Fruit fly (Drosophila melanogaster) whole organism, embryonic: ENCODE results near the gene CG7227.

Experiments
- Atf3 ChIP-seq: fragments of 200-800 bp; sonication (Bioruptor generic); optimal IDR thresholded peaks from 3 replicates; lab custom pipeline; 2016; ENCODE audit warnings: missing biosample characterization, missing genetic modification characterization
- CG10979 ChIP-seq: fragments of 200-800 bp; sonication (Bioruptor generic); optimal IDR thresholded peaks from 2 replicates; lab custom pipeline; 2018; ENCODE audit warnings: missing biosample characterization, mild to moderate bottlenecking, missing genetic modification characterization, moderate library complexity
- CG11398 ChIP-seq: fragments of 200-800 bp; sonication (Bioruptor generic); optimal IDR thresholded peaks from 2 replicates; lab custom pipeline; 2016; ENCODE audit warnings: missing biosample characterization, missing genetic modification characterization
- CG11695 ChIP-seq: fragments of 200-800 bp; sonication (Bioruptor generic); IDR thresholded peaks from 3 replicates; pipeline ENCODE4 v1.3.6; 2022; ENCODE audit warnings: missing biosample characterization, missing genetic modification characterization
- CG11723 ChIP-seq: fragments of 200-800 bp; sonication (Bioruptor generic); optimal IDR thresholded peaks from 2 replicates; lab custom pipeline; 2017; ENCODE audit warnings: missing biosample characterization, mild to moderate bottlenecking, missing genetic modification characterization
- CG13624 ChIP-seq: fragments of 200-800 bp; sonication (Bioruptor generic); optimal IDR thresholded peaks from 2 replicates; lab custom pipeline; 2016; ENCODE audit warnings: missing biosample characterization, missing genetic modification characterization
- CG15011 ChIP-seq: fragments of 200-800 bp; sonication (Bioruptor generic); optimal IDR thresholded peaks from 3 replicates; lab custom pipeline; 2018; ENCODE audit warnings: missing biosample characterization, mild to moderate bottlenecking, missing genetic modification characterization
- CG15269 ChIP-seq: fragments of 200-800 bp; sonication (Bioruptor generic); optimal IDR thresholded peaks from 2 replicates; lab custom pipeline; 2018; ENCODE audit warnings: missing biosample characterization, mild to moderate bottlenecking, missing genetic modification characterization, moderate library complexity
- CG1647 ChIP-seq: fragments of 200-800 bp; sonication (Bioruptor generic); optimal IDR thresholded peaks from 3 replicates; lab custom pipeline; 2016; ENCODE audit warnings: missing biosample characterization, missing genetic modification characterization
- CG18619 ChIP-seq: fragments of 200-800 bp; sonication (Bioruptor generic); optimal IDR thresholded peaks from 3 replicates; lab custom pipeline; 2017; ENCODE audit warnings: missing biosample characterization, mild to moderate bottlenecking, missing genetic modification characterization
- CG31224 ChIP-seq: fragments of 200-800 bp; sonication (Bioruptor generic); IDR thresholded peaks from 2 replicates; pipeline ENCODE4 v1.3.6; 2022; ENCODE audit warnings: missing biosample characterization, missing genetic modification characterization
- CG34224 ChIP-seq: fragments of 200-800 bp; sonication (Bioruptor generic); IDR thresholded peaks from 3 replicates; pipeline ENCODE4 v1.3.6; 2022; ENCODE audit warnings: missing biosample characterization, missing genetic modification characterization; ENCODE audit not compliant: partially characterized antibody
- CG34376 ChIP-seq: fragments of 200-800 bp; sonication (Bioruptor generic); optimal IDR thresholded peaks from 2 replicates; lab custom pipeline; 2018; ENCODE audit warnings: missing biosample characterization, mild to moderate bottlenecking, missing genetic modification characterization
- CG4404 ChIP-seq: fragments of 200-800 bp; sonication (Bioruptor generic); IDR thresholded peaks from 2 replicates; pipeline ENCODE4 v1.3.6; 2022; ENCODE audit warnings: missing biosample characterization, missing genetic modification characterization
- CG4617 ChIP-seq: fragments of 200-800 bp; sonication (Bioruptor generic); optimal IDR thresholded peaks from 3 replicates; lab custom pipeline; 2016; ENCODE audit warnings: missing biosample characterization, missing genetic modification characterization, borderline replicate concordance
- CG6254 ChIP-seq: fragments of 200-800 bp; sonication (Bioruptor generic); optimal IDR thresholded peaks from 3 replicates; lab custom pipeline; 2017; ENCODE audit warnings: mild to moderate bottlenecking, missing biosample characterization, missing genetic modification reagents, missing genetic modification characterization
- CG6791 ChIP-seq: fragments of 200-800 bp; sonication (Bioruptor generic); IDR thresholded peaks from 3 replicates; pipeline ENCODE4 v1.3.6; 2022; ENCODE audit warnings: missing biosample characterization, missing genetic modification characterization; ENCODE audit not compliant: partially characterized antibody
- CG8944 ChIP-seq: fragments of 200-800 bp; sonication (Bioruptor generic); optimal IDR thresholded peaks from 3 replicates; lab custom pipeline; 2016; ENCODE audit warnings: missing biosample characterization, missing genetic modification characterization
- Chrac-16 ChIP-seq: fragments of 200-800 bp; sonication (Bioruptor generic); optimal IDR thresholded peaks from 3 replicates; lab custom pipeline; 2016; ENCODE audit warnings: missing biosample characterization, missing genetic modification characterization
- Dfd ChIP-seq, 2 experiments: fragments of >200 bp; optimal IDR thresholded peaks; 2 replicates each; lab custom pipeline; 2017; ENCODE audit warnings: missing biosample characterization in 2 of 2, missing genetic modification characterization in 2 of 2
- Doc3 ChIP-seq: fragments of 200-800 bp; sonication (Bioruptor generic); IDR thresholded peaks from 3 replicates; pipeline ENCODE4 v1.3.6; 2022; ENCODE audit warnings: missing biosample characterization, missing genetic modification characterization; ENCODE audit not compliant: partially characterized antibody
- E2f2 ChIP-seq: fragments of 200-800 bp; sonication (Bioruptor generic); IDR thresholded peaks from 2 replicates; pipeline ENCODE4 v1.3.6; 2022; ENCODE audit warnings: missing biosample characterization, missing genetic modification characterization
- Fer1 ChIP-seq: fragments of 200-800 bp; sonication (Bioruptor generic); optimal IDR thresholded peaks from 2 replicates; lab custom pipeline; 2017; ENCODE audit warnings: missing biosample characterization, mild to moderate bottlenecking, missing genetic modification characterization
- HmgD ChIP-seq: fragments of 200-800 bp; sonication (Bioruptor generic); optimal IDR thresholded peaks from 3 replicates; lab custom pipeline; 2016; ENCODE audit warnings: missing biosample characterization, missing genetic modification characterization
- MBD-R2 ChIP-seq: fragments of 200-800 bp; sonication (Bioruptor generic); IDR thresholded peaks from 2 replicates; pipeline ENCODE4 v1.3.6; 2022; ENCODE audit warnings: missing biosample characterization, missing genetic modification characterization
- MESR4 ChIP-seq: fragments of 200-800 bp; sonication (Bioruptor generic); optimal IDR thresholded peaks from 2 replicates; lab custom pipeline; 2018; ENCODE audit warnings: missing biosample characterization, mild to moderate bottlenecking, missing genetic modification characterization, moderate library complexity
- Oaz ChIP-seq: fragments of 200-800 bp; sonication (Bioruptor generic); IDR thresholded peaks from 2 replicates; pipeline ENCODE4 v1.3.6; 2022; ENCODE audit warnings: missing biosample characterization, missing genetic modification characterization
- Rfx ChIP-seq: fragments of 200-800 bp; sonication (Bioruptor generic); IDR thresholded peaks from 2 replicates; pipeline ENCODE4 v1.3.6; 2022; ENCODE audit warnings: missing biosample characterization, missing genetic modification characterization
- TFAM ChIP-seq: fragments of 200-800 bp; sonication (Bioruptor generic); optimal IDR thresholded peaks from 2 replicates; lab custom pipeline; 2017; ENCODE audit warnings: missing biosample characterization, missing genetic modification characterization, inconsistent platforms
- Tbp ChIP-seq: fragments of >200 bp; optimal IDR thresholded peaks from 2 replicates; lab custom pipeline; 2018; ENCODE audit warnings: missing biosample characterization, missing genetic modification characterization
- Trl ChIP-seq, 3 experiments: fragments of >200 bp in 2 of 3; fragments of 200-800 bp in 1 of 3; sonication (Bioruptor generic) in 1 of 3; optimal IDR thresholded peaks; 2 replicates in 1 of 3; 3 replicates in 2 of 3; lab custom pipeline; 2016 to 2017; ENCODE audit warnings: missing biosample characterization in 1 of 3, missing genetic modification characterization in 1 of 3
- cg ChIP-seq: fragments of 200-800 bp; sonication (Bioruptor generic); optimal IDR thresholded peaks from 3 replicates; lab custom pipeline; 2019; ENCODE audit warnings: missing biosample characterization, mild to moderate bottlenecking, missing genetic modification characterization, moderate library complexity
- chn ChIP-seq: fragments of 200-800 bp; sonication (Bioruptor generic); optimal IDR thresholded peaks from 2 replicates; lab custom pipeline; 2016; ENCODE audit warnings: missing biosample characterization, missing genetic modification characterization
- dysf ChIP-seq: fragments of 200-800 bp; sonication (Bioruptor generic); IDR thresholded peaks from 3 replicates; pipeline ENCODE4 v1.3.6; 2022; ENCODE audit warnings: missing biosample characterization, missing genetic modification characterization
- gsb-n ChIP-seq: fragments of 200-800 bp; sonication (Bioruptor generic); optimal IDR thresholded peaks from 3 replicates; lab custom pipeline; 2018; ENCODE audit warnings: missing biosample characterization, mild to moderate bottlenecking, missing genetic modification characterization
- gt ChIP-seq: fragments of 200-800 bp; sonication (Bioruptor generic); IDR thresholded peaks from 2 replicates; pipeline ENCODE4 v1.3.6; 2022; ENCODE audit warnings: missing biosample characterization, missing genetic modification characterization
- ind ChIP-seq: fragments of 200-800 bp; sonication (Bioruptor generic); optimal IDR thresholded peaks from 3 replicates; lab custom pipeline; 2016; ENCODE audit warnings: missing biosample characterization, missing genetic modification characterization
- nerfin-1 ChIP-seq: fragments of 200-800 bp; sonication (Bioruptor generic); optimal IDR thresholded peaks from 3 replicates; lab custom pipeline; 2019; ENCODE audit warnings: missing biosample characterization, mild to moderate bottlenecking, missing genetic modification characterization, moderate library complexity
- phol ChIP-seq: fragments of 200-800 bp; sonication (Bioruptor generic); optimal IDR thresholded peaks from 3 replicates; lab custom pipeline; 2018; ENCODE audit warnings: missing biosample characterization, mild to moderate bottlenecking, missing genetic modification characterization, moderate library complexity
- run ChIP-seq: fragments of 200-800 bp; sonication (Bioruptor generic); optimal IDR thresholded peaks from 3 replicates; lab custom pipeline; 2018; ENCODE audit warnings: missing biosample characterization, mild to moderate bottlenecking, missing genetic modification characterization
- scrt ChIP-seq: fragments of 200-800 bp; sonication (Bioruptor generic); optimal IDR thresholded peaks from 2 replicates; lab custom pipeline; 2018; ENCODE audit warnings: missing biosample characterization, mild to moderate bottlenecking, missing genetic modification characterization, moderate library complexity
- sens ChIP-seq: fragments of 200-800 bp; sonication (Bioruptor generic); peaks from one replicate; lab custom pipeline; 2016; ENCODE audit warnings: missing biosample characterization, missing genetic modification characterization
- ssp ChIP-seq: fragments of 200-800 bp; sonication (Bioruptor generic); IDR thresholded peaks from 2 replicates; pipeline ENCODE4 v1.3.6; 2022; ENCODE audit warnings: missing biosample characterization, missing genetic modification characterization
- sug ChIP-seq: fragments of 200-800 bp; optimal IDR thresholded peaks from 2 replicates; lab custom pipeline; 2019; ENCODE audit warnings: missing biosample characterization, mild to moderate bottlenecking, missing genetic modification characterization, moderate library complexity
- tap ChIP-seq: fragments of 200-800 bp; optimal IDR thresholded peaks from 3 replicates; lab custom pipeline; 2019; ENCODE audit warnings: missing biosample characterization, mild to moderate bottlenecking, missing genetic modification characterization, moderate library complexity
- trem ChIP-seq: fragments of 200-800 bp; optimal IDR thresholded peaks from 3 replicates; lab custom pipeline; 2019; ENCODE audit warnings: missing biosample characterization, mild to moderate bottlenecking, missing genetic modification characterization, moderate library complexity
- vnd ChIP-seq: fragments of 200-800 bp; sonication (Bioruptor generic); IDR thresholded peaks from 3 replicates; pipeline ENCODE4 v1.3.6; 2022; ENCODE audit warnings: missing biosample characterization, missing genetic modification characterization; ENCODE audit not compliant: partially characterized antibody
- yki ChIP-seq: fragments of >200 bp; optimal IDR thresholded peaks from 3 replicates; lab custom pipeline; 2018
- zen ChIP-seq: fragments of 200-800 bp; sonication (Bioruptor generic); optimal IDR thresholded peaks from 3 replicates; lab custom pipeline; 2018; ENCODE audit warnings: missing biosample characterization, mild to moderate bottlenecking, missing genetic modification characterization, moderate library complexity

Gene CG7227

dm6 chr2L:7993984-7994854 lies 3.7 kb downstream of the CG7227 start, which contains the start of gene pes (continued):
- TF ChIP-seq run (no peak), ssp (no peak), CG4617 (GFP tag; lab: Kevin White, UChicago) (no peak), tap (peak; percentile 57), CG6254 (GFP tag; lab: Kevin White, UChicago) (peak; percentile 86), zen (tag; lab: Kevin White, UChicago) (peak; percentile 91), ind (GFP tag; lab: Kevin White, UChicago) (peak; percentile 93), Oaz (GFP tag; lab: Robert Waterston, UW) (peak; percentile 81), CG8944 (GFP tag; lab: Kevin White, UChicago) (peak; percentile 3), CG11723 (GFP tag; lab: Kevin White, UChicago) (no peak), CG6791 (GFP tag; lab: Robert Waterston, UW) (peak; percentile 57; the same call in 2 of the 3 replicates), trem (tag; lab: Kevin White, UChicago) (peak; percentile 72), cg (peak; percentile 92), Dfd (GFP tag; optimal IDR thresholded peaks at IDR 0.05; lab: Kevin White, UChicago) (no peak), CG13624 (GFP tag; lab: Kevin White, UChicago) (peak; percentile 90), Tbp (no peak), Atf3 (GFP tag; lab: Kevin White, UChicago) (peak; percentile 60), gt (GFP tag; lab: Robert Waterston, UW) (peak; percentile 78), E2f2 (GFP tag; lab: Robert Waterston, UW) (peak; percentile 75), CG18619 (GFP tag; lab: Kevin White, UChicago) (peak; percentile 87), CG34376 (GFP tag; lab: Kevin White, UChicago) (peak; percentile 98), sens (GFP tag; lab: Kevin White, UChicago) (peak; percentile 80), nerfin-1 (peak; percentile 90), gsb-n (tag; lab: Kevin White, UChicago) (peak; percentile 98), CG11695 (peak; percentile 91), phol (peak; percentile 93), chn (GFP tag; lab: Kevin White, UChicago) (peak; percentile 53), MESR4 (GFP tag; lab: Kevin White, UChicago) (peak; percentile 25), CG10979 (tag; lab: Kevin White, UChicago) (peak; percentile 91), CG1647 (GFP tag; lab: Kevin White, UChicago) (peak; percentile 87), CG11398 (GFP tag; lab: Kevin White, UChicago) (peak; percentile 3), sug (tag; lab: Kevin White, UChicago) (peak; percentile 91), scrt (peak; percentile 93), vnd (no peak), MBD-R2 (GFP tag; lab: Robert Waterston, UW) (peak; percentile 91), HmgD (GFP tag; lab: Kevin White, UChicago) (no peak), CG15011 (peak; percentile 89), Doc3 (no peak), Chrac-16 (peak; percentile 8), yki (peak; percentile 25), dysf (GFP tag; lab: Robert Waterston, UW) (peak; percentile 37; the same call in 1 of the 3 replicates), CG31224 (GFP tag; lab: Robert Waterston, UW) (peak; percentile 89), Trl (optimal IDR thresholded peaks at IDR 0.05; lab: Kevin White, UChicago) (peak; percentile 78 to 93), Trl (GFP tag; optimal IDR thresholded peaks at IDR 0.05; lab: Kevin White, UChicago) (peak; percentile 92), Fer1 (GFP tag; lab: Kevin White, UChicago) (peak; percentile 97), CG4404 (peak; percentile 97), CG34224 (peak; percentile 40), Rfx (GFP tag; lab: Robert Waterston, UW) (peak; percentile 63), CG15269 (tag; lab: Kevin White, UChicago) (peak; percentile 29), TFAM (GFP tag; lab: Kevin White, UChicago) (peak; percentile 65)
